Worm (Caenorhabditis elegans) whole organism, young adult: Measurements from ENCODE around the gene fbxa-4.
A peak's percentile ranks its signal among the peaks of the same experiment; 100 is the strongest.

Experiments used
- B0261.1 ChIP-seq: sonication (generic microtip); optimal IDR thresholded peaks from 2 replicates; lab custom pipeline; 2016; ENCODE audit warnings: mild to moderate bottlenecking, missing genetic modification characterization, moderate library complexity, missing compliant biosample characterization
- F57C9.4 ChIP-seq: sonication (generic microtip); optimal IDR thresholded peaks from 2 replicates; lab custom pipeline; 2017; ENCODE audit warnings: mild to moderate bottlenecking, missing genetic modification characterization, missing compliant biosample characterization
- T26A5.8 ChIP-seq: sonication (generic microtip); optimal IDR thresholded peaks from 2 replicates; lab custom pipeline; 2016; ENCODE audit warnings: missing genetic modification characterization, missing compliant biosample characterization
- Y53F4B.3 ChIP-seq: fragments of 200-800 bp; sonication (Bioruptor generic); IDR thresholded peaks from 2 replicates; pipeline ENCODE4 v1.3.6; 2022; ENCODE audit warnings: missing genetic modification reagents, missing genetic modification characterization, missing compliant biosample characterization
- Y67H2A.10 ChIP-seq: fragments of 200-800 bp; sonication (Bioruptor generic); conservative IDR thresholded peaks from 2 replicates; pipeline ENCODE4 v1.3.6; 2022; ENCODE audit warnings: missing genetic modification reagents, missing genetic modification characterization, missing compliant biosample characterization
- Y79H2A.3 ChIP-seq: fragments of 200-800 bp; sonication (Bioruptor generic); conservative IDR thresholded peaks from 2 replicates; pipeline ENCODE4 v1.3.6; 2022; ENCODE audit warnings: missing genetic modification reagents, missing genetic modification characterization, missing compliant biosample characterization
- Y95B8A.8 ChIP-seq: fragments of 200-800 bp; sonication (Bioruptor generic); IDR thresholded peaks from 2 replicates; pipeline ENCODE4 v1.3.6; 2022; ENCODE audit warnings: missing genetic modification reagents, missing genetic modification characterization, missing compliant biosample characterization
- ZK185.1 ChIP-seq: sonication (generic microtip); optimal IDR thresholded peaks from 2 replicates; lab custom pipeline; 2016; ENCODE audit warnings: mild to moderate bottlenecking, missing genetic modification characterization, missing compliant biosample characterization; ENCODE audit not compliant: poor library complexity, severe bottlenecking
- atf-7 ChIP-seq: sonication (generic microtip); optimal IDR thresholded peaks from 2 replicates; lab custom pipeline; 2017; ENCODE audit warnings: mild to moderate bottlenecking, missing genetic modification characterization, missing compliant biosample characterization
- athp-1 ChIP-seq: sonication (generic microtip); optimal IDR thresholded peaks from 2 replicates; lab custom pipeline; 2017; ENCODE audit warnings: mild to moderate bottlenecking, missing genetic modification characterization, missing compliant biosample characterization
- attf-5 ChIP-seq: fragments of 200-800 bp; sonication (Bioruptor generic); optimal IDR thresholded peaks from 2 replicates; lab custom pipeline; 2018; ENCODE audit warnings: mild to moderate bottlenecking, missing genetic modification characterization, missing compliant biosample characterization
- bed-1 ChIP-seq: fragments of 200-800 bp; sonication (Bioruptor generic); IDR thresholded peaks from 2 replicates; pipeline ENCODE4 v1.3.6; 2022; ENCODE audit warnings: missing genetic modification reagents, missing genetic modification characterization, missing compliant biosample characterization
- bed-2 ChIP-seq: fragments of 200-800 bp; sonication (Bioruptor generic); IDR thresholded peaks from 2 replicates; pipeline ENCODE4 v1.3.6; 2022; ENCODE audit warnings: missing genetic modification reagents, missing genetic modification characterization, missing compliant biosample characterization
- ccch-3 ChIP-seq: fragments of 200-800 bp; sonication (Bioruptor generic); optimal IDR thresholded peaks from 2 replicates; lab custom pipeline; 2018; ENCODE audit warnings: mild to moderate bottlenecking, missing genetic modification characterization, missing compliant biosample characterization
- ceh-79 ChIP-seq: sonication (generic microtip); optimal IDR thresholded peaks from 2 replicates; lab custom pipeline; 2017; ENCODE audit warnings: mild to moderate bottlenecking, missing genetic modification characterization, missing compliant biosample characterization
- die-1 ChIP-seq: sonication (generic microtip); optimal IDR thresholded peaks from 2 replicates; lab custom pipeline; 2016; ENCODE audit warnings: missing genotype, mild to moderate bottlenecking, missing genetic modification characterization, missing compliant biosample characterization
- dpff-1 ChIP-seq: sonication (generic microtip); optimal IDR thresholded peaks from 2 replicates; lab custom pipeline; 2017; ENCODE audit warnings: mild to moderate bottlenecking, missing genetic modification characterization, missing compliant biosample characterization
- dpl-1 ChIP-seq: fragments of 150-350 bp; optimal IDR thresholded peaks from 2 replicates; lab custom pipeline; 2014; ENCODE audit warnings: missing biosample characterization, missing genetic modification reagents, missing genetic modification characterization
- ets-4 ChIP-seq: fragments of 200-800 bp; sonication (Bioruptor generic); optimal IDR thresholded peaks from 2 replicates; lab custom pipeline; 2018; ENCODE audit warnings: mild to moderate bottlenecking, missing genetic modification characterization, missing compliant biosample characterization
- him-1 ChIP-seq: sonication (generic microtip); optimal IDR thresholded peaks from 2 replicates; lab custom pipeline; 2016; ENCODE audit warnings: missing genotype, missing genetic modification reagents, missing genetic modification characterization, missing compliant biosample characterization
- hmg-1.2 ChIP-seq: fragments of 200-800 bp; sonication (Bioruptor generic); IDR thresholded peaks from 2 replicates; pipeline ENCODE4 v1.3.6; 2022; ENCODE audit warnings: missing genetic modification reagents, missing genetic modification characterization, missing compliant biosample characterization
- hmg-20 ChIP-seq: fragments of 200-800 bp; sonication (Bioruptor generic); IDR thresholded peaks from 2 replicates; pipeline ENCODE4 v1.3.6; 2022; ENCODE audit warnings: missing genetic modification reagents, missing genetic modification characterization, missing compliant biosample characterization
- lin-26 ChIP-seq: fragments of 200-800 bp; sonication (Bioruptor generic); IDR thresholded peaks from 2 replicates; pipeline ENCODE4 v1.3.6; 2022; ENCODE audit warnings: missing genetic modification reagents, missing genetic modification characterization, missing compliant biosample characterization
- lin-35 ChIP-seq, 3 experiments: fragments of 150-350 bp in 2 of 3; sonication (generic microtip) in 1 of 3; optimal IDR thresholded peaks; 2 replicates each; lab custom pipeline; 2014 to 2018; ENCODE audit warnings: missing biosample characterization in 3 of 3, missing genetic modification characterization in 3 of 3, missing genetic modification reagents in 3 of 3
- lin-54 ChIP-seq: fragments of 200-800 bp; sonication (Bioruptor generic); optimal IDR thresholded peaks from 2 replicates; lab custom pipeline; 2018; ENCODE audit warnings: mild to moderate bottlenecking, missing genetic modification characterization, missing compliant biosample characterization
- mel-28 ChIP-seq: sonication (generic microtip); optimal IDR thresholded peaks from 2 replicates; lab custom pipeline; 2016; ENCODE audit warnings: borderline replicate concordance, mild to moderate bottlenecking, missing genetic modification characterization, missing compliant biosample characterization
- nfya-2 ChIP-seq: fragments of 200-800 bp; sonication (Bioruptor generic); IDR thresholded peaks from 2 replicates; pipeline ENCODE4 v1.3.6; 2022; ENCODE audit warnings: missing genetic modification reagents, missing genetic modification characterization, missing compliant biosample characterization
- nfyb-1 ChIP-seq: fragments of 200-800 bp; sonication (Bioruptor generic); IDR thresholded peaks from 2 replicates; pipeline ENCODE4 v1.3.6; 2022; ENCODE audit warnings: missing genetic modification reagents, missing genetic modification characterization, missing compliant biosample characterization
- nhr-120 ChIP-seq: fragments of 200-800 bp; sonication (Bioruptor generic); IDR thresholded peaks from 2 replicates; pipeline ENCODE4 v1.3.6; 2022; ENCODE audit warnings: missing genetic modification characterization, missing compliant biosample characterization
- rec-8 ChIP-seq, 2 experiments: sonication (generic microtip); optimal IDR thresholded peaks; 2 replicates each; lab custom pipeline; 2016; ENCODE audit warnings: mild to moderate bottlenecking in 2 of 2, missing genetic modification characterization in 2 of 2, missing genetic modification reagents in 2 of 2, missing genotype in 2 of 2, missing biosample characterization in 1 of 2, missing compliant biosample characterization in 1 of 2, moderate library complexity in 1 of 2
- repo-1 ChIP-seq: sonication (generic microtip); optimal IDR thresholded peaks from 2 replicates; lab custom pipeline; 2017; ENCODE audit warnings: mild to moderate bottlenecking, missing genetic modification characterization, missing compliant biosample characterization
- sdz-38 ChIP-seq: sonication (generic microtip); optimal IDR thresholded peaks from 2 replicates; lab custom pipeline; 2016; ENCODE audit warnings: missing genotype, missing genetic modification characterization, missing compliant biosample characterization
- snpc-3.4 ChIP-seq: sonication (generic microtip); optimal IDR thresholded peaks from 2 replicates; lab custom pipeline; 2017; ENCODE audit warnings: missing genetic modification characterization, mild to moderate bottlenecking, missing compliant biosample characterization, antibody characterized with exemption, moderate library complexity, missing genotype, missing genetic modification reagents
- somi-1 ChIP-seq: fragments of 200-800 bp; sonication (Bioruptor generic); optimal IDR thresholded peaks from 2 replicates; lab custom pipeline; 2018; ENCODE audit warnings: mild to moderate bottlenecking, missing genetic modification characterization, missing compliant biosample characterization
- unc-130 ChIP-seq: sonication (generic microtip); optimal IDR thresholded peaks from 2 replicates; lab custom pipeline; 2016; ENCODE audit warnings: missing genetic modification reagents, missing genetic modification characterization, missing compliant biosample characterization
- ztf-26 ChIP-seq: sonication (generic microtip); optimal IDR thresholded peaks from 2 replicates; lab custom pipeline; 2017; ENCODE audit warnings: missing genetic modification characterization, missing compliant biosample characterization
- ztf-3 ChIP-seq: fragments of 200-800 bp; sonication (Bioruptor generic); optimal IDR thresholded peaks from 2 replicates; lab custom pipeline; 2018; ENCODE audit warnings: mild to moderate bottlenecking, missing genetic modification characterization, missing compliant biosample characterization

Gene fbxa-4

ce11 chrII:2438180-2438579, 22.8 kb upstream of the fbxa-4 start:
- no peak for TF ChIP-seq dpff-1 (tag; lab: Kevin White, UChicago)
- TF ChIP-seq atf-7 (tag; lab: Kevin White, UChicago) = no peak
- TF ChIP-seq ztf-26 = no peak
- TF ChIP-seq ccch-3 (GFP tag; lab: Kevin White, UChicago) = no peak
- TF ChIP-seq repo-1 (tag; lab: Kevin White, UChicago) = no peak
- no peak for TF ChIP-seq lin-26 (GFP tag; lab: Robert Waterston, UW)
- no peak for TF ChIP-seq hmg-20 (GFP tag; lab: Robert Waterston, UW)
- TF ChIP-seq athp-1 (tag; lab: Kevin White, UChicago) = no peak

- TF ChIP-seq Y67H2A.10 (GFP tag; lab: Robert Waterston, UW) (no peak), hmg-1.2 (GFP tag; lab: Robert Waterston, UW) (peak; percentile 85)
Measured at ce11 chrII:2436757-2437156, 21.4 kb upstream of the fbxa-4 start.

ce11 chrII:2435566-2435965, 20.2 kb upstream of the fbxa-4 start:
- TF ChIP-seq Y95B8A.8 (GFP tag; lab: Robert Waterston, UW) (no peak), T26A5.8 (no peak), unc-130 (GFP tag; lab: Kevin White, UChicago) (no peak), him-1 (no peak), ztf-26 (no peak), F57C9.4 (no peak), bed-2 (GFP tag; lab: Robert Waterston, UW) (no peak), ets-4 (GFP tag; lab: Kevin White, UChicago) (no peak), nhr-120 (GFP tag; lab: Robert Waterston, UW) (no peak), rec-8 (tag; optimal IDR thresholded peaks at IDR 0.05; lab: Kevin White, UChicago) (no peak), attf-5 (GFP tag; lab: Kevin White, UChicago) (no peak), ceh-79 (no peak), somi-1 (GFP tag; lab: Kevin White, UChicago) (no peak), lin-35 (GFP tag; optimal IDR thresholded peaks at IDR 0.05; lab: Kevin White, UChicago) (no peak), bed-1 (GFP tag; lab: Robert Waterston, UW) (no peak), die-1 (tag; lab: Kevin White, UChicago) (no peak), B0261.1 (tag; lab: Kevin White, UChicago) (no peak), Y53F4B.3 (GFP tag; lab: Robert Waterston, UW) (no peak), dpl-1 (GFP tag; lab: Kevin White, UChicago) (no peak), ztf-3 (GFP tag; lab: Kevin White, UChicago) (no peak)
- TF ChIP-seq, all 124 proteins: peak for 0

- TF ChIP-seq lin-54 (GFP tag; lab: Kevin White, UChicago) (no peak), Y79H2A.3 (GFP tag; lab: Robert Waterston, UW) (no peak), sdz-38 (no peak), ZK185.1 (no peak), snpc-3.4 (tag; lab: Kevin White, UChicago) (no peak), nfyb-1 (GFP tag; lab: Robert Waterston, UW) (no peak), mel-28 (no peak), die-1 (tag; lab: Kevin White, UChicago) (no peak), nfya-2 (GFP tag; lab: Robert Waterston, UW) (no peak)
Measured at ce11 chrII:2431972-2432371, 16.6 kb upstream of the fbxa-4 start, which contains the start of gene ceh-86. Gene ceh-86 (minus strand): TSS chrII:2432072.
